Worm (Caenorhabditis elegans) whole organism, early embryonic: ENCODE data around the gene srw-69.

ENCODE experiments used
- B0310.2 ChIP-seq: sonication (generic microtip); optimal IDR thresholded peaks from 2 replicates; lab custom pipeline; 2016; ENCODE audit warnings: mild to moderate bottlenecking, missing genetic modification characterization, missing compliant biosample characterization
- F13C5.2 ChIP-seq: sonication (generic microtip); optimal IDR thresholded peaks from 2 replicates; lab custom pipeline; 2017; ENCODE audit warnings: mild to moderate bottlenecking, missing genetic modification characterization, inconsistent platforms, missing compliant biosample characterization
- aly-1 ChIP-seq: sonication (generic microtip); optimal IDR thresholded peaks from 2 replicates; lab custom pipeline; 2016; ENCODE audit warnings: missing genetic modification characterization, missing compliant biosample characterization
- ama-1 ChIP-seq: fragments of 150-350 bp; optimal IDR thresholded peaks from 2 replicates; lab custom pipeline; 2014
- ceh-13 ChIP-seq: fragments of 200-800 bp; sonication (Bioruptor generic); optimal IDR thresholded peaks from 2 replicates; lab custom pipeline; 2018; ENCODE audit warnings: mild to moderate bottlenecking, missing genetic modification characterization, missing compliant biosample characterization
- ceh-36 ChIP-seq: sonication (generic microtip); optimal IDR thresholded peaks from 2 replicates; lab custom pipeline; 2016; ENCODE audit warnings: missing genetic modification characterization, inconsistent platforms, missing compliant biosample characterization
- ets-7 ChIP-seq: sonication (generic microtip); optimal IDR thresholded peaks from 2 replicates; lab custom pipeline; 2016; ENCODE audit warnings: missing genotype, missing genetic modification characterization, missing compliant biosample characterization
- flt-1 ChIP-seq: fragments of 200-800 bp; sonication (Bioruptor generic); IDR thresholded peaks from 2 replicates; pipeline ENCODE4 v1.3.6; 2022; ENCODE audit warnings: missing genetic modification characterization, missing compliant biosample characterization
- hmbx-1 ChIP-seq: sonication (generic microtip); optimal IDR thresholded peaks from 2 replicates; lab custom pipeline; 2016; ENCODE audit warnings: mild to moderate bottlenecking, missing genetic modification characterization, missing compliant biosample characterization
- hmg-4 ChIP-seq: fragments of 200-800 bp; sonication (Bioruptor generic); optimal IDR thresholded peaks from 2 replicates; lab custom pipeline; 2018; ENCODE audit warnings: mild to moderate bottlenecking, missing genetic modification characterization, missing compliant biosample characterization
- hnd-1 ChIP-seq: sonication (generic microtip); optimal IDR thresholded peaks from 2 replicates; lab custom pipeline; 2016; ENCODE audit warnings: missing genetic modification characterization, missing compliant biosample characterization
- pes-1 ChIP-seq: fragments of 200-800 bp; sonication (Bioruptor generic); IDR thresholded peaks from 2 replicates; pipeline ENCODE4 v1.3.6; 2022; ENCODE audit warnings: missing genetic modification reagents, missing genetic modification characterization, missing compliant biosample characterization
- scrt-1 ChIP-seq: fragments of 200-800 bp; sonication (Bioruptor generic); IDR thresholded peaks from 2 replicates; pipeline ENCODE4 v1.3.6; 2022; ENCODE audit warnings: missing genetic modification characterization, missing compliant biosample characterization
- sea-1 ChIP-seq: fragments of 200-800 bp; sonication (Bioruptor generic); conservative IDR thresholded peaks from 2 replicates; pipeline ENCODE4 v1.3.6; 2022; ENCODE audit warnings: missing genetic modification characterization, missing compliant biosample characterization
- tbx-11 ChIP-seq: fragments of 200-800 bp; sonication (Bioruptor generic); IDR thresholded peaks from 2 replicates; pipeline ENCODE4 v1.3.6; 2022; ENCODE audit warnings: missing genetic modification characterization, missing compliant biosample characterization
- tbx-37 ChIP-seq: fragments of 200-800 bp; sonication (Bioruptor generic); conservative IDR thresholded peaks from 2 replicates; pipeline ENCODE4 v1.3.6; 2022; ENCODE audit warnings: missing genetic modification reagents, missing genetic modification characterization, missing compliant biosample characterization
- tra-4 ChIP-seq: sonication (generic microtip); optimal IDR thresholded peaks from 2 replicates; lab custom pipeline; 2017; ENCODE audit warnings: missing genetic modification characterization, missing compliant biosample characterization

srw-69 gene

ce11 chrV:7439807-7440206 lies 11.0 kb upstream of the srw-69 start, which contains the start of gene try-13:
TSS of gene try-13 (plus strand) at chrV:7440107.
- TF ChIP-seq tbx-37 (no peak), pes-1 (GFP tag; lab: Robert Waterston, UW) (no peak), ceh-13 (GFP tag; lab: Kevin White, UChicago) (no peak), ceh-36 (tag; lab: Kevin White, UChicago) (no peak), aly-1 (no peak), ama-1 (lab: Kevin White, UChicago) (no peak), sea-1 (GFP tag; lab: Robert Waterston, UW) (no peak), hmbx-1 (tag; lab: Kevin White, UChicago) (no peak), ets-7 (tag; lab: Kevin White, UChicago) (no peak), B0310.2 (tag; lab: Kevin White, UChicago) (no peak), flt-1 (GFP tag; lab: Robert Waterston, UW) (no peak), scrt-1 (GFP tag; lab: Robert Waterston, UW) (no peak), hnd-1 (tag; lab: Kevin White, UChicago) (no peak), tra-4 (tag; lab: Kevin White, UChicago) (no peak)

ce11 chrV:7437985-7438384 lies 9.2 kb upstream of the srw-69 start, which contains the start of gene F25E5.16:
TSS of gene F25E5.16 (plus strand) at chrV:7438285.
- TF ChIP-seq tra-4 (tag; lab: Kevin White, UChicago): no peak
- TF ChIP-seq hmbx-1 (tag; lab: Kevin White, UChicago): no peak
- TF ChIP-seq aly-1: no peak
- no peak for TF ChIP-seq sea-1 (GFP tag; lab: Robert Waterston, UW)
- no peak for TF ChIP-seq F13C5.2

- no peak for TF ChIP-seq ama-1 (lab: Kevin White, UChicago)
- TF ChIP-seq B0310.2 (tag; lab: Kevin White, UChicago): no peak
- TF ChIP-seq ceh-13 (GFP tag; lab: Kevin White, UChicago): no peak
- TF ChIP-seq hmg-4 (GFP tag; lab: Kevin White, UChicago): no peak
- TF ChIP-seq tbx-11 (GFP tag; lab: Robert Waterston, UW): no peak
- TF ChIP-seq flt-1 (GFP tag; lab: Robert Waterston, UW): no peak
- TF ChIP-seq ets-7 (tag; lab: Kevin White, UChicago): no peak
- no peak for TF ChIP-seq tbx-37
- no peak for TF ChIP-seq ceh-36 (tag; lab: Kevin White, UChicago)
- no peak for TF ChIP-seq F13C5.2
- no peak for TF ChIP-seq scrt-1 (GFP tag; lab: Robert Waterston, UW)
- no peak for TF ChIP-seq tra-4 (tag; lab: Kevin White, UChicago)
- no peak for TF ChIP-seq hmbx-1 (tag; lab: Kevin White, UChicago)
- no peak for TF ChIP-seq aly-1
- TF ChIP-seq pes-1 (GFP tag; lab: Robert Waterston, UW): no peak
- TF ChIP-seq hnd-1 (tag; lab: Kevin White, UChicago): no peak
- TF ChIP-seq sea-1 (GFP tag; lab: Robert Waterston, UW): no peak
Measured at ce11 chrV:7437538-7437937, 8.8 kb upstream of the srw-69 start, which contains the start of gene F25E5.9. TSS of gene F25E5.9 (minus strand) at chrV:7437919.

ce11 chrV:7436911-7437310 lies 8.1 kb upstream of the srw-69 start:
- TF ChIP-seq ceh-13 (GFP tag; lab: Kevin White, UChicago) (no peak), ceh-36 (tag; lab: Kevin White, UChicago) (no peak), flt-1 (GFP tag; lab: Robert Waterston, UW) (no peak), tbx-11 (GFP tag; lab: Robert Waterston, UW) (no peak), scrt-1 (GFP tag; lab: Robert Waterston, UW) (no peak), ets-7 (tag; lab: Kevin White, UChicago) (no peak), ama-1 (lab: Kevin White, UChicago) (no peak), B0310.2 (tag; lab: Kevin White, UChicago) (no peak), hmg-4 (GFP tag; lab: Kevin White, UChicago) (no peak), pes-1 (GFP tag; lab: Robert Waterston, UW) (no peak), hnd-1 (tag; lab: Kevin White, UChicago) (no peak), sea-1 (GFP tag; lab: Robert Waterston, UW) (no peak), hmbx-1 (tag; lab: Kevin White, UChicago) (no peak), tbx-37 (no peak), F13C5.2 (no peak), tra-4 (tag; lab: Kevin White, UChicago) (no peak), aly-1 (no peak)

- TF ChIP-seq scrt-1 (GFP tag; lab: Robert Waterston, UW): no peak
- TF ChIP-seq tra-4 (tag; lab: Kevin White, UChicago): no peak
- TF ChIP-seq F13C5.2: no peak
- no peak for TF ChIP-seq ceh-36 (tag; lab: Kevin White, UChicago)
- TF ChIP-seq hmg-4 (GFP tag; lab: Kevin White, UChicago): no peak
- TF ChIP-seq B0310.2 (tag; lab: Kevin White, UChicago): no peak
- TF ChIP-seq hmbx-1 (tag; lab: Kevin White, UChicago): no peak
- no peak for TF ChIP-seq pes-1 (GFP tag; lab: Robert Waterston, UW)
- TF ChIP-seq ama-1 (lab: Kevin White, UChicago): no peak
- TF ChIP-seq sea-1 (GFP tag; lab: Robert Waterston, UW): no peak
- no peak for TF ChIP-seq tbx-37
- no peak for TF ChIP-seq hnd-1 (tag; lab: Kevin White, UChicago)
- no peak for TF ChIP-seq flt-1 (GFP tag; lab: Robert Waterston, UW)
- TF ChIP-seq ceh-13 (GFP tag; lab: Kevin White, UChicago): no peak
- no peak for TF ChIP-seq tbx-11 (GFP tag; lab: Robert Waterston, UW)
- no peak for TF ChIP-seq aly-1
- TF ChIP-seq ets-7 (tag; lab: Kevin White, UChicago): no peak
Measured at ce11 chrV:7436509-7436908, 7.7 kb upstream of the srw-69 start.

ce11 chrV:7435376-7436204 lies 6.8 kb upstream of the srw-69 start, which contains the start of the genes ddo-2 and F25E5.8:
TSS of gene ddo-2 (minus strand) at chrV:7435705.
TSS of gene F25E5.8 (plus strand) at chrV:7435930.
- TF ChIP-seq B0310.2 (tag; lab: Kevin White, UChicago) (no peak), hmg-4 (GFP tag; lab: Kevin White, UChicago) (no peak), flt-1 (GFP tag; lab: Robert Waterston, UW) (no peak), tbx-37 (no peak), ama-1 (lab: Kevin White, UChicago) (no peak), aly-1 (no peak), ceh-13 (GFP tag; lab: Kevin White, UChicago) (no peak), hnd-1 (tag; lab: Kevin White, UChicago) (no peak), pes-1 (GFP tag; lab: Robert Waterston, UW) (no peak), hmbx-1 (tag; lab: Kevin White, UChicago) (no peak), tbx-11 (GFP tag; lab: Robert Waterston, UW) (no peak), ceh-36 (tag; lab: Kevin White, UChicago) (no peak), sea-1 (GFP tag; lab: Robert Waterston, UW) (no peak), ets-7 (tag; lab: Kevin White, UChicago) (no peak), F13C5.2 (no peak), tra-4 (tag; lab: Kevin White, UChicago) (no peak), scrt-1 (GFP tag; lab: Robert Waterston, UW) (no peak)
